Worm (Caenorhabditis elegans): ENCODE measurements around the gene R04B5.6.

R04B5.6 gene

ce11 chrV:10111129-10111528 lies 26.2 kb downstream of the R04B5.6 start:
- no peak for TF ChIP-seq dpff-1 (tag; optimal IDR thresholded peaks at IDR 0.05)
- TF ChIP-seq F55B11.4 (tag; optimal IDR thresholded peaks at IDR 0.05; ENCODE audit: borderline replicate concordance, insufficient read depth), result no peak
- TF ChIP-seq lin-26 (GFP tag; IDR thresholded peaks at IDR 0.05), result no peak
- no peak for TF ChIP-seq Y53G8AR.9 (GFP tag; conservative IDR thresholded peaks at IDR 0.05)
- no peak for TF ChIP-seq lin-35 (GFP tag; optimal IDR thresholded peaks at IDR 0.05)
- TF ChIP-seq snpc-1.3 (tag; optimal IDR thresholded peaks at IDR 0.05; ENCODE audit: insufficient read depth), result no peak
- no peak for TF ChIP-seq madf-10 (tag; optimal IDR thresholded peaks at IDR 0.05)
- TF ChIP-seq F33H1.4 (GFP tag; IDR thresholded peaks at IDR 0.05), result no peak
- no peak for TF ChIP-seq egrh-3 (GFP tag; IDR thresholded peaks at IDR 0.05)
- no peak for TF ChIP-seq ZK185.1 (tag; optimal IDR thresholded peaks at IDR 0.05; ENCODE audit: poor library complexity, severe bottlenecking)
- no peak for TF ChIP-seq let-607 (tag; optimal IDR thresholded peaks at IDR 0.05)
- TF ChIP-seq mes-4 (tag; optimal IDR thresholded peaks at IDR 0.05), result no peak
- no peak for TF ChIP-seq atf-7 (tag; optimal IDR thresholded peaks at IDR 0.05)

- TF ChIP-seq ztf-26 (tag; optimal IDR thresholded peaks at IDR 0.05) (no peak), nfyb-1 (GFP tag; IDR thresholded peaks at IDR 0.05) (no peak), F37B4.10 (GFP tag; IDR thresholded peaks at IDR 0.05) (no peak), snpc-3.4 (tag; optimal IDR thresholded peaks at IDR 0.05) (no peak), efl-1 (GFP tag; optimal IDR thresholded peaks at IDR 0.05) (no peak), cebp-1 (GFP tag; IDR thresholded peaks at IDR 0.05) (no peak), cebp-1 (tag; optimal IDR thresholded peaks at IDR 0.05) (no peak), rpc-1 (optimal IDR thresholded peaks at IDR 0.05) (no peak), rpc-1 (tag; optimal IDR thresholded peaks at IDR 0.05) (no peak), tlf-1 (GFP tag; optimal IDR thresholded peaks at IDR 0.05) (no peak), bed-1 (GFP tag; IDR thresholded peaks at IDR 0.05) (no peak), B0019.2 (GFP tag; conservative IDR thresholded peaks at IDR 0.05) (no peak)
Measured at ce11 chrV:10112187-10112586, 27.2 kb downstream of the R04B5.6 start, which contains the start of gene C08B6.3. C08B6.3 (minus strand) TSS chrV:10112287.

- TF ChIP-seq lag-1 (GFP tag; IDR thresholded peaks at IDR 0.05), result no peak
- no peak for TF ChIP-seq nhr-80 (tag; optimal IDR thresholded peaks at IDR 0.05)
- TF ChIP-seq snpc-1.1 (tag; optimal IDR thresholded peaks at IDR 0.05; ENCODE audit: insufficient read depth), result no peak
Measured at ce11 chrV:10114329-10114728, 29.4 kb downstream of the R04B5.6 start, which contains the start of gene cht-5. cht-5 (plus strand) TSS chrV:10114629.

ce11 chrV:10117465-10117864 lies 32.5 kb downstream of the R04B5.6 start, which contains the start of gene C08B6.5:
C08B6.5 (plus strand) TSS chrV:10117765.
- TF ChIP-seq mel-28 (tag; optimal IDR thresholded peaks at IDR 0.05; ENCODE audit: borderline replicate concordance) (no peak), B0019.2 (GFP tag; conservative IDR thresholded peaks at IDR 0.05) (no peak), nhr-90 (tag; optimal IDR thresholded peaks at IDR 0.05) (no peak), lin-35 (GFP tag; optimal IDR thresholded peaks at IDR 0.05) (no peak), egrh-3 (GFP tag; IDR thresholded peaks at IDR 0.05) (no peak), bed-1 (GFP tag; IDR thresholded peaks at IDR 0.05) (no peak), ekl-4 (GFP tag; IDR thresholded peaks at IDR 0.05) (no peak), Y67H2A.10 (GFP tag; conservative IDR thresholded peaks at IDR 0.05) (no peak), snpc-1.3 (tag; optimal IDR thresholded peaks at IDR 0.05; ENCODE audit: insufficient read depth) (no peak), tbx-9 (tag; optimal IDR thresholded peaks at IDR 0.05; ENCODE audit: borderline replicate concordance) (no peak), cebp-2 (GFP tag; IDR thresholded peaks at IDR 0.05) (no peak), B0035.1 (tag; optimal IDR thresholded peaks at IDR 0.05) (no peak)

Data from whole organism, young adult.